Fruit fly (Drosophila melanogaster): ENCODE data around the gene TotF.
A peak's percentile ranks its signal among the peaks of the same experiment; 100 is the strongest.

The TotF gene

DNA sequence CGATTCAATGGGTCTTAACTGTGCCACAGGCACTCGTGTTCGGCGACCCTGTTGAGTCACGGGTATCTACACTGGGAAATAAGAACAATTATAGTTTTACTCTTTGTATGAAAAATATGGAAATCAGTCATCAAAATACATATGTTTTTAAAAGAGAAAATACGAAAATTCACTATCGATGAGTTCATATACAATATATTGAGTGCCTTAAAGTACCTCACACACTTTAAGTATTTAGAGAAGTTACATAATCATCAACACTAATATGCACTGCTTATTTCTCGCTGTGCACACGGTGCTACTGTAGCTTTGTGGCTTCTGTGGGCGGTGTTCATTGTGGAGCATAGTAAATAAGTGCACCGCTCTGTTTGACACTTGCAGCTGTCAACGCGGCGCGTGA lies 27.7 kb downstream of the TotF start (continued):
- TF ChIP-seq pb (GFP tag; optimal IDR thresholded peaks at IDR 0.05) = no peak
- TF ChIP-seq CG6854 (GFP tag; optimal IDR thresholded peaks at IDR 0.05) = no peak
- 0 out of 3 replicates have a peak, but pooled peaks have one; percentile 12 for TF ChIP-seq zfh1 (GFP tag; IDR thresholded peaks at IDR 0.05)
- no peak for TF ChIP-seq Meics (GFP tag; optimal IDR thresholded peaks at IDR 0.05)
- TF ChIP-seq Med (GFP tag) = peak; percentile 24
- peak; percentile 56 for TF ChIP-seq fd96Cb (tag; optimal IDR thresholded peaks at IDR 0.05)
- TF ChIP-seq CG7786 (GFP tag; optimal IDR thresholded peaks at IDR 0.05) = no peak
- no peak for TF ChIP-seq CG6765 (GFP tag; optimal IDR thresholded peaks at IDR 0.05)
- TF ChIP-seq BEAF-32 (GFP tag; optimal IDR thresholded peaks at IDR 0.05) = no peak
- TF ChIP-seq CG1832 (GFP tag; optimal IDR thresholded peaks at IDR 0.05) = no peak
- TF ChIP-seq Six4 (GFP tag; optimal IDR thresholded peaks at IDR 0.05) = peak; percentile 16
- TF ChIP-seq CG10209 (GFP tag; optimal IDR thresholded peaks at IDR 0.05) = no peak
- TF ChIP-seq stc (GFP tag; IDR thresholded peaks at IDR 0.05) = 0 out of 2 replicates have a peak, but pooled peaks have one; percentile 27
- no peak for TF ChIP-seq D (optimal IDR thresholded peaks at IDR 0.05)
- TF ChIP-seq D (GFP tag; optimal IDR thresholded peaks at IDR 0.05) = peak; percentile 47
- no peak for TF ChIP-seq CG30020 (tag; optimal IDR thresholded peaks at IDR 0.05)
- TF ChIP-seq NFAT (GFP tag; IDR thresholded peaks at IDR 0.05) = no peak
- TF ChIP-seq org-1 (GFP tag; optimal IDR thresholded peaks at IDR 0.05) = peak; percentile 10
- no peak for TF ChIP-seq CG14965 (GFP tag; optimal IDR thresholded peaks at IDR 0.05; ENCODE audit: borderline replicate concordance)
- no peak for TF ChIP-seq Bteb2 (GFP tag; optimal IDR thresholded peaks at IDR 0.05)
- no peak for TF ChIP-seq sc (optimal IDR thresholded peaks at IDR 0.05)
- TF ChIP-seq sc (GFP tag; optimal IDR thresholded peaks at IDR 0.05) = no peak
- TF ChIP-seq Atf6 (GFP tag; IDR thresholded peaks at IDR 0.05) = no peak
- TF ChIP-seq Jarid2 (GFP tag; optimal IDR thresholded peaks at IDR 0.05) = no peak
- TF ChIP-seq CG12104 (GFP tag; optimal IDR thresholded peaks at IDR 0.05) = peak; percentile 6
- no peak for TF ChIP-seq Optix (GFP tag; IDR thresholded peaks at IDR 0.05)
- TF ChIP-seq nom (GFP tag; optimal IDR thresholded peaks at IDR 0.05) = no peak
- TF ChIP-seq ssp (GFP tag; IDR thresholded peaks at IDR 0.05) = no peak
- TF ChIP-seq MTF-1 (GFP tag; optimal IDR thresholded peaks at IDR 0.05; ENCODE audit: borderline replicate concordance) = no peak
- TF ChIP-seq CG15514 (GFP tag; optimal IDR thresholded peaks at IDR 0.05) = no peak
- no peak for TF ChIP-seq CG10565 (GFP tag; optimal IDR thresholded peaks at IDR 0.05)
- no peak for TF ChIP-seq ash1 (GFP tag; optimal IDR thresholded peaks at IDR 0.05)
- no peak for TF ChIP-seq bbx (GFP tag; IDR thresholded peaks at IDR 0.05; ENCODE audit: partially characterized antibody)
- TF ChIP-seq CG8089 (GFP tag; optimal IDR thresholded peaks at IDR 0.05) = no peak
- TF ChIP-seq nerfin-1 (tag; optimal IDR thresholded peaks at IDR 0.05) = peak; percentile 41
- TF ChIP-seq CG15269 (tag; optimal IDR thresholded peaks at IDR 0.05) = peak; percentile 9
- peak; percentile 74 for TF ChIP-seq Blimp-1 (GFP tag; optimal IDR thresholded peaks at IDR 0.05)
- no peak for TF ChIP-seq jigr1 (GFP tag; IDR thresholded peaks at IDR 0.05)
- TF ChIP-seq repo (GFP tag; optimal IDR thresholded peaks at IDR 0.05) = no peak
- TF ChIP-seq Camta (GFP tag; optimal IDR thresholded peaks at IDR 0.05) = no peak
- no peak for TF ChIP-seq GATAe (GFP tag; conservative IDR thresholded peaks at IDR 0.05)
- no peak for TF ChIP-seq CG13123 (GFP tag; optimal IDR thresholded peaks at IDR 0.05)
- no peak for TF ChIP-seq CG7372 (GFP tag; IDR thresholded peaks at IDR 0.05)
- no peak for TF ChIP-seq yki (optimal IDR thresholded peaks at IDR 0.05)
- no peak for TF ChIP-seq klu (GFP tag; IDR thresholded peaks at IDR 0.05)
- peak; percentile 8 for TF ChIP-seq CG7556 (GFP tag; optimal IDR thresholded peaks at IDR 0.05)
- peak; percentile 64 for TF ChIP-seq phol (tag; optimal IDR thresholded peaks at IDR 0.05)
- TF ChIP-seq Hr39 (optimal IDR thresholded peaks at IDR 0.05) = no peak
- TF ChIP-seq Myb (GFP tag; optimal IDR thresholded peaks at IDR 0.05) = no peak
- peak; percentile 21 for TF ChIP-seq Hsf (GFP tag; optimal IDR thresholded peaks at IDR 0.05)
- no peak for TF ChIP-seq Side (GFP tag; optimal IDR thresholded peaks at IDR 0.05)
- TF ChIP-seq CG11093 (GFP tag; IDR thresholded peaks at IDR 0.05) = no peak
- no peak for TF ChIP-seq CG31224 (GFP tag; IDR thresholded peaks at IDR 0.05)

Measured in whole organism, embryonic.